Worm (Caenorhabditis elegans) whole organism, L2 larva: ENCODE results near the gene pmp-5.
A peak's percentile ranks its signal among the peaks of the same experiment; 100 is the strongest.

Experiments used
- C34F6.9 ChIP-seq: fragments of 150-350 bp; optimal IDR thresholded peaks from 2 replicates; lab custom pipeline; 2014; ENCODE audit warnings: missing biosample characterization, missing genetic modification characterization
- R02D3.7 ChIP-seq: fragments of 150-350 bp; optimal IDR thresholded peaks from 2 replicates; lab custom pipeline; 2014; ENCODE audit warnings: missing biosample characterization, missing genetic modification characterization
- Y55F3AM.14 ChIP-seq: fragments of 200-800 bp; sonication (Bioruptor generic); optimal IDR thresholded peaks from 2 replicates; lab custom pipeline; 2018; ENCODE audit warnings: mild to moderate bottlenecking, missing genetic modification characterization, missing compliant biosample characterization
- ZK546.5 ChIP-seq: sonication (generic microtip); optimal IDR thresholded peaks from 2 replicates; lab custom pipeline; 2017; ENCODE audit warnings: missing biosample characterization, missing genetic modification characterization
- alr-1 ChIP-seq: fragments of 150-350 bp; optimal IDR thresholded peaks from 2 replicates; lab custom pipeline; 2014; ENCODE audit warnings: missing biosample characterization, missing genetic modification characterization
- ama-1 ChIP-seq: fragments of 150-350 bp; optimal IDR thresholded peaks from 2 replicates; lab custom pipeline; 2018; ENCODE audit warnings: inconsistent platforms
- blmp-1 ChIP-seq: sonication (generic microtip); optimal IDR thresholded peaks from 2 replicates; lab custom pipeline; 2017; ENCODE audit warnings: missing genetic modification characterization, mild to moderate bottlenecking, missing compliant biosample characterization, antibody characterized with exemption, moderate library complexity; ENCODE audit not compliant: insufficient read depth
- ceh-16 ChIP-seq: fragments of 150-350 bp; optimal IDR thresholded peaks from 2 replicates; lab custom pipeline; 2014; ENCODE audit warnings: missing biosample characterization, missing genetic modification characterization
- ceh-82 ChIP-seq: fragments of 150-350 bp; optimal IDR thresholded peaks from 2 replicates; lab custom pipeline; 2014; ENCODE audit warnings: missing biosample characterization, missing genetic modification characterization
- crh-2 ChIP-seq: sonication (generic microtip); optimal IDR thresholded peaks from 2 replicates; lab custom pipeline; 2017; ENCODE audit warnings: missing biosample characterization, missing genetic modification characterization
- dmd-4 ChIP-seq: sonication (generic microtip); optimal IDR thresholded peaks from 2 replicates; lab custom pipeline; 2017; ENCODE audit warnings: missing biosample characterization, missing genetic modification characterization
- fos-1 ChIP-seq: fragments of 150-350 bp; optimal IDR thresholded peaks from 2 replicates; lab custom pipeline; 2014; ENCODE audit warnings: missing biosample characterization, missing genetic modification characterization
- gmeb-1 ChIP-seq: fragments of 150-350 bp; optimal IDR thresholded peaks from 2 replicates; lab custom pipeline; 2014; ENCODE audit warnings: missing biosample characterization, missing genetic modification characterization
- lin-11 ChIP-seq: fragments of 150-350 bp; sonication (generic microtip); optimal IDR thresholded peaks from 2 replicates; lab custom pipeline; 2014; ENCODE audit warnings: missing biosample characterization, missing genetic modification characterization, inconsistent platforms, mixed read lengths
- lin-13 ChIP-seq: fragments of 150-350 bp; optimal IDR thresholded peaks from 2 replicates; lab custom pipeline; 2014; ENCODE audit warnings: missing biosample characterization, missing genetic modification reagents, missing genetic modification characterization
- lin-39 ChIP-seq: fragments of 150-350 bp; optimal IDR thresholded peaks from 2 replicates; lab custom pipeline; 2014; ENCODE audit warnings: missing biosample characterization, missing genetic modification reagents, missing genetic modification characterization
- lsy-2 ChIP-seq, 2 experiments: fragments of 150-350 bp in 1 of 2; sonication (generic microtip) in 1 of 2; optimal IDR thresholded peaks; 2 replicates each; lab custom pipeline; 2014 to 2017; ENCODE audit warnings: missing biosample characterization in 2 of 2, missing genetic modification characterization in 2 of 2
- mdl-1 ChIP-seq, 2 experiments: fragments of 150-350 bp in 1 of 2; sonication (generic microtip) in 1 of 2; optimal IDR thresholded peaks; 2 replicates each; lab custom pipeline; 2017; ENCODE audit warnings: missing biosample characterization in 2 of 2, missing genetic modification characterization in 2 of 2
- nhr-10 ChIP-seq: sonication (generic microtip); optimal IDR thresholded peaks from 2 replicates; lab custom pipeline; 2017; ENCODE audit warnings: missing biosample characterization, missing genetic modification characterization
- nhr-12 ChIP-seq: fragments of 150-350 bp; optimal IDR thresholded peaks from 2 replicates; lab custom pipeline; 2014; ENCODE audit warnings: missing biosample characterization, missing genetic modification characterization
- nhr-129 ChIP-seq: fragments of 150-350 bp; optimal IDR thresholded peaks from 2 replicates; lab custom pipeline; 2014; ENCODE audit warnings: missing biosample characterization, missing genetic modification characterization
- nhr-23 ChIP-seq: fragments of 150-350 bp; optimal IDR thresholded peaks from 2 replicates; lab custom pipeline; 2014; ENCODE audit warnings: missing biosample characterization, missing genetic modification reagents, missing genetic modification characterization
- nhr-25 ChIP-seq: fragments of 150-350 bp; sonication (generic microtip); optimal IDR thresholded peaks from 3 replicates; lab custom pipeline; 2014; ENCODE audit warnings: missing biosample characterization, missing genetic modification characterization
- nhr-77 ChIP-seq: fragments of 150-350 bp; optimal IDR thresholded peaks from 2 replicates; lab custom pipeline; 2014; ENCODE audit warnings: missing biosample characterization, missing genetic modification characterization
- sem-4 ChIP-seq: fragments of 150-350 bp; optimal IDR thresholded peaks from 2 replicates; lab custom pipeline; 2014; ENCODE audit warnings: missing biosample characterization, missing genetic modification reagents, missing genetic modification characterization
- skn-1 ChIP-seq: sonication (generic microtip); optimal IDR thresholded peaks from 2 replicates; lab custom pipeline; 2017; ENCODE audit warnings: missing biosample characterization, missing genetic modification characterization
- sma-3 ChIP-seq: sonication (generic microtip); optimal IDR thresholded peaks from 2 replicates; lab custom pipeline; 2016; ENCODE audit warnings: missing genetic modification reagents, missing genetic modification characterization, missing compliant biosample characterization
- sma-9 ChIP-seq, 2 experiments: fragments of 150-350 bp in 1 of 2; sonication (generic microtip) in 1 of 2; optimal IDR thresholded peaks; 2 replicates each; lab custom pipeline; 2014 to 2016; ENCODE audit warnings: missing genetic modification characterization in 2 of 2, mild to moderate bottlenecking in 1 of 2, missing biosample characterization in 1 of 2, missing compliant biosample characterization in 1 of 2, missing genetic modification reagents in 1 of 2, moderate library complexity in 1 of 2
- snpc-4 ChIP-seq: fragments of 150-350 bp; optimal IDR thresholded peaks from 2 replicates; lab custom pipeline; 2014; ENCODE audit warnings: missing biosample characterization, missing genetic modification characterization
- unc-39 ChIP-seq: fragments of 150-350 bp; optimal IDR thresholded peaks from 2 replicates; lab custom pipeline; 2014; ENCODE audit warnings: missing biosample characterization, missing genetic modification characterization
- unc-55 ChIP-seq: fragments of 150-350 bp; sonication (generic microtip); optimal IDR thresholded peaks from 3 replicates; lab custom pipeline; 2014; ENCODE audit warnings: missing biosample characterization, missing genetic modification reagents, missing genetic modification characterization
- unc-62 ChIP-seq: fragments of 150-350 bp; optimal IDR thresholded peaks from 2 replicates; lab custom pipeline; 2014; ENCODE audit warnings: missing biosample characterization, missing genetic modification reagents, missing genetic modification characterization
- zag-1 ChIP-seq: fragments of 150-350 bp; optimal IDR thresholded peaks from 2 replicates; lab custom pipeline; 2014; ENCODE audit warnings: missing biosample characterization, missing genetic modification characterization
- ztf-11 ChIP-seq: sonication (generic microtip); optimal IDR thresholded peaks from 2 replicates; lab custom pipeline; 2017; ENCODE audit warnings: missing biosample characterization, missing genetic modification characterization
- ztf-4 ChIP-seq: fragments of 150-350 bp; optimal IDR thresholded peaks from 2 replicates; lab custom pipeline; 2014; ENCODE audit warnings: missing biosample characterization, missing genetic modification characterization

Gene pmp-5

DNA sequence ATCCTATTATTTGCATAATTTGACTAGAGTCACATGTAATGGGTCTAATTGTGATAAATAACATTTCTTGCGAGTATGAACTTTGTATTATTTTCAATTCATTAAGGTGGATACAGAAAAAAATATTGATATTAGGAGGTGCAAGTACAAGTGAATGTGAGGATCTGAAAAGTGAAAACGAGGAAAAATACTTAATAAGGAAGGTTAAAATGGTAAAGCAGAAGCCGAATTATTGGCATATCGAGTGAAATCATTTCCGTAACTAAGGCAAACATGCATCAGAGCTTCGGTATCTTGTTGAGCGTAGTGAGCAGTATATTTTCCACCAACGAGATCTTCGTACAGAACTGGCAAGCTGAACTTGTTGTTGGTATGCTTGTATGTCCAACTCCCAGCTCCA lies 38.9 kb upstream of the pmp-5 start:
- TF ChIP-seq ama-1 (lab: Kevin White, UChicago) (no peak), nhr-10 (no peak), nhr-129 (tag; lab: Kevin White, UChicago) (no peak), unc-39 (tag; lab: Kevin White, UChicago) (no peak), ztf-4 (tag; lab: Kevin White, UChicago) (no peak), ceh-82 (tag; lab: Kevin White, UChicago) (no peak), R02D3.7 (tag; lab: Kevin White, UChicago) (no peak), ztf-11 (no peak), blmp-1 (tag; lab: Kevin White, UChicago) (no peak), skn-1 (tag; lab: Kevin White, UChicago) (no peak), ZK546.5 (tag; lab: Kevin White, UChicago) (no peak), sma-3 (GFP tag; lab: Kevin White, UChicago) (no peak), snpc-4 (tag; lab: Kevin White, UChicago) (no peak), nhr-25 (tag; lab: Kevin White, UChicago) (no peak), unc-62 (GFP tag; lab: Kevin White, UChicago) (no peak), lin-11 (tag; lab: Kevin White, UChicago) (no peak), sem-4 (tag; lab: Kevin White, UChicago) (no peak), nhr-23 (no peak), dmd-4 (tag; lab: Kevin White, UChicago) (no peak), fos-1 (no peak)

DNA sequence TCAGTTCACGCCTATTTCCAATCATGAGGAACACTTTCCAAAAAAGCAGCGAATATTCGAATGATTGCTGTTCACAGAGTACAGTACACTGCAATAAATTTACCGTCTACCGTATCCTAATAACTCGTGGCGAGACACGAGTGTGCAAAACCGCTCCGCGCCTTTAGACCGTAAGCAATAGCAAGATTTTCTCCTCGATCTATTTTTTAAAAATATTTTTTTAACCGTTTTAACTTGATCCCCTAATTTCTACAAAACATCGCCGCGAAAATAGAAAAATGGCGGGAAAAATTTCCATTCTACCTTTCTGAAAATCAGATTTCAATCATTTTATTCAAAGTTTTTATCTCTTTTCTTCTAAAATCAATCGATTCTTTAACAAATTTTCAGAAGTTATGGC lies 37.1 kb upstream of the pmp-5 start, which contains the start of gene era-1:
TSS of gene era-1 (plus strand) at position 366 of the 400 bp plus-strand sequence.
- TF ChIP-seq ceh-82 (tag; lab: Kevin White, UChicago) (no peak), ztf-11 (no peak), C34F6.9 (no peak), ZK546.5 (tag; lab: Kevin White, UChicago) (no peak), sma-9 (GFP tag; optimal IDR thresholded peaks at IDR 0.05; lab: Kevin White, UChicago) (no peak), sma-9 (tag; optimal IDR thresholded peaks at IDR 0.05; lab: Kevin White, UChicago) (no peak), nhr-77 (tag; lab: Kevin White, UChicago) (no peak), ceh-16 (tag; lab: Kevin White, UChicago) (no peak), gmeb-1 (tag; lab: Kevin White, UChicago) (no peak), Y55F3AM.14 (GFP tag; lab: Kevin White, UChicago) (no peak)

DNA sequence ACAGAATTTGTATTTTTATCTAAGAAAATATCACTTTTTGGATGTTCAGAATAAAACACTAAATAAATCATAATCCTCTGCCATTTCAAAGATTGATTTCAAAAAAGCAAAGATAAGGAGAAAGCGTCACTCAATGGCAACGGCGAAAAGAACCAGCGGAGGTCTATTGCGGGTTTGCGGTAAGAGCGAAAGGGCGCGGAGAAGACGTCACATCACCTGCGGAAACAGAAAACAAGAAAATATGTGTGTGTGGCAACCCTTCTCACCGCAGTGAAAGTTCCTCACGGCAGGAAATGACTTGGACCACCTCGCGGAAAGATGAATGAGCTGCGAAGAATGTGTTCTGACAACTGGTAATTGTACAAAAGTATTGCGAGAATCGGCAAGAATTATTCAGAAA lies 34.2 kb upstream of the pmp-5 start:
- no peak for TF ChIP-seq nhr-25 (tag; lab: Kevin White, UChicago)
- peak; percentile 50 for TF ChIP-seq blmp-1 (tag; lab: Kevin White, UChicago)
- TF ChIP-seq crh-2 (tag; lab: Kevin White, UChicago) = no peak

DNA sequence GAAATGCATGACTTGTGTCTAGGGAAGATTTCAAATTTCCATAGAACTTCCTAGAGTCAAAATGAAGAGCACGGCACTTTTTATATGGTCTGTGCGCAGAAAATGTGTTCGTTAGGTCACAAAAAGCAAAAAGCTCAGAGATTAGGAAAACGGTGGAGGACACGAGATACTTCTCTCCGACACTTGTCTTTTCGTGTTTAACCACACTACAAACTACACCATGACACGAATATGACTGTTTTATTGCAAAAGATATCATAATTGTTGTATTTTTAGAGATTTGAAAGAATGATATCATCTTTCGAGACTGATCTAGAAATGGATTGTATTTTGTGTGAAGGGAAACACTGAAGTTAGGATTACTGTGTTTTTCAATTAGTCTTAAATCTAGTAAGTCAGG lies 33.4 kb upstream of the pmp-5 start:
- TF ChIP-seq ceh-82 (tag; lab: Kevin White, UChicago) = no peak
- TF ChIP-seq gmeb-1 (tag; lab: Kevin White, UChicago) = no peak
- TF ChIP-seq lin-13 = no peak
- no peak for TF ChIP-seq lin-39 (tag; lab: Kevin White, UChicago)
- no peak for TF ChIP-seq dmd-4 (tag; lab: Kevin White, UChicago)
- TF ChIP-seq unc-55 (GFP tag; lab: Kevin White, UChicago) = no peak
- no peak for TF ChIP-seq crh-2 (tag; lab: Kevin White, UChicago)
- TF ChIP-seq alr-1 (tag; lab: Kevin White, UChicago) = no peak
- TF ChIP-seq ztf-11 = no peak
- no peak for TF ChIP-seq nhr-77 (tag; lab: Kevin White, UChicago)
- TF ChIP-seq mdl-1 (tag; optimal IDR thresholded peaks at IDR 0.05; lab: Kevin White, UChicago) = no peak
- TF ChIP-seq lsy-2 (tag; optimal IDR thresholded peaks at IDR 0.05; lab: Kevin White, UChicago) = no peak
- no peak for TF ChIP-seq nhr-10
- no peak for TF ChIP-seq nhr-23
- no peak for TF ChIP-seq R02D3.7 (tag; lab: Kevin White, UChicago)
- TF ChIP-seq ZK546.5 (tag; lab: Kevin White, UChicago) = no peak
- TF ChIP-seq lin-11 (tag; lab: Kevin White, UChicago) = no peak

DNA sequence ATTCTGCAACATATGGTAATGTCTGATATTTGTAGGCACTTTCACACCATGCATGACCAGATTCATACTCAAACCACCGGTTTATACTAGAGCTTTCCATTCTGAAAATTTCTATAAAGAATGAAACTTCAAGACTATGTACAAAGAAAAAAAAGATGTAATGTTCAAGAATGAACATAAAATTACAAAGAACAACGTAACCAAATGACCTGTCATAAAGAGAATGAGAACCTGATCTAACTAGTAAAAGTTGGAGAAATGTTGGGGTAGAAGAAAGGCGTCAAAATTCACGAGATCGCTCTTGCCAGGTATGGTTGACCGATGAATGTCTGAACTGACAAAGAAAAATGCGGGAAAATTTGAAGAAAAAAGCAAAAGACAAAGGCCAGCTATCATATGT lies 31.9 kb upstream of the pmp-5 start, which contains the start of gene W02F12.2:
TSS of gene W02F12.2 (minus strand) at position 101 of the 400 bp plus-strand sequence.
- TF ChIP-seq lin-39 (tag; lab: Kevin White, UChicago) (no peak), zag-1 (no peak), alr-1 (tag; lab: Kevin White, UChicago) (no peak), sma-3 (GFP tag; lab: Kevin White, UChicago) (no peak), ceh-82 (tag; lab: Kevin White, UChicago) (no peak), nhr-12 (tag; lab: Kevin White, UChicago) (no peak), nhr-25 (tag; lab: Kevin White, UChicago) (no peak), crh-2 (tag; lab: Kevin White, UChicago) (no peak), Y55F3AM.14 (GFP tag; lab: Kevin White, UChicago) (no peak)
- TF ChIP-seq, all 48 proteins: peak for 0
